Fruit fly (Drosophila melanogaster) whole organism, embryonic: Measurements from ENCODE around the gene Octbeta2R.

ENCODE experiments used
- CG10654 ChIP-seq: fragments of 200-800 bp; sonication (Bioruptor generic); optimal IDR thresholded peaks from 2 replicates; lab custom pipeline; 2016; ENCODE audit warnings: missing biosample characterization, missing genetic modification characterization
- CG8388 ChIP-seq: fragments of 200-800 bp; sonication (Bioruptor generic); optimal IDR thresholded peaks from 2 replicates; lab custom pipeline; 2019; ENCODE audit warnings: missing biosample characterization, mild to moderate bottlenecking, missing genetic modification characterization, moderate library complexity
- pita ChIP-seq: fragments of 200-800 bp; sonication (Bioruptor generic); optimal IDR thresholded peaks from 2 replicates; lab custom pipeline; 2017; ENCODE audit warnings: missing biosample characterization, mild to moderate bottlenecking, missing genetic modification characterization
- tll ChIP-seq, 2 experiments: fragments of 200-800 bp in 1 of 2; fragments of >200 bp in 1 of 2; sonication (Bioruptor generic) in 1 of 2; optimal IDR thresholded peaks; 2 replicates each; lab custom pipeline; 2017 to 2019; ENCODE audit warnings: missing biosample characterization in 2 of 2, missing genetic modification characterization in 2 of 2, mild to moderate bottlenecking in 1 of 2, moderate library complexity in 1 of 2

- no peak for TF ChIP-seq tll (GFP tag; optimal IDR thresholded peaks at IDR 0.05; lab: Kevin White, UChicago)
- no peak for TF ChIP-seq CG10654 (GFP tag; lab: Kevin White, UChicago)
- no peak for TF ChIP-seq CG8388 (GFP tag; lab: Kevin White, UChicago)
- no peak for TF ChIP-seq pita (GFP tag; lab: Kevin White, UChicago)
Measured at dm6 chr3R:12636240-12636639, 40.7 kb upstream of the Octbeta2R start, which contains the start of gene CG11600.
